Worm (Caenorhabditis elegans) whole organism, young adult: ENCODE measurements around the gene ric-8.

ENCODE experiments used
- B0019.2 ChIP-seq: fragments of 200-800 bp; sonication (Bioruptor generic); conservative IDR thresholded peaks from 2 replicates; pipeline ENCODE4 v1.3.6; 2022; ENCODE audit warnings: missing genetic modification reagents, missing genetic modification characterization, missing compliant biosample characterization
- B0035.1 ChIP-seq: sonication (generic microtip); optimal IDR thresholded peaks from 2 replicates; lab custom pipeline; 2016; ENCODE audit warnings: missing genetic modification characterization, mild to moderate bottlenecking, missing compliant biosample characterization, missing genotype, missing genetic modification reagents
- C17E4.6 ChIP-seq: fragments of 200-800 bp; sonication (Bioruptor generic); IDR thresholded peaks from 2 replicates; pipeline ENCODE4 v1.3.6; 2022; ENCODE audit warnings: missing genetic modification reagents, missing genetic modification characterization, missing compliant biosample characterization
- D2030.7 ChIP-seq: fragments of 200-800 bp; sonication (Bioruptor generic); IDR thresholded peaks from 2 replicates; pipeline ENCODE4 v1.3.6; 2022; ENCODE audit warnings: missing genetic modification reagents, missing genetic modification characterization, missing compliant biosample characterization
- F22D6.2 ChIP-seq: sonication (generic microtip); optimal IDR thresholded peaks from 2 replicates; lab custom pipeline; 2016; ENCODE audit warnings: mild to moderate bottlenecking, missing genetic modification characterization, missing compliant biosample characterization
- F33H1.4 ChIP-seq: fragments of 200-800 bp; sonication (Bioruptor generic); IDR thresholded peaks from 2 replicates; pipeline ENCODE4 v1.3.6; 2022; ENCODE audit warnings: missing genetic modification reagents, missing genetic modification characterization, missing compliant biosample characterization
- F37B4.10 ChIP-seq: fragments of 200-800 bp; sonication (Bioruptor generic); IDR thresholded peaks from 2 replicates; pipeline ENCODE4 v1.3.6; 2022; ENCODE audit warnings: missing genetic modification characterization, missing compliant biosample characterization
- K11D2.4 ChIP-seq: fragments of 200-800 bp; sonication (Bioruptor generic); IDR thresholded peaks from 2 replicates; pipeline ENCODE4 v1.3.6; 2022; ENCODE audit warnings: missing genetic modification reagents, missing genetic modification characterization, missing compliant biosample characterization
- T07F8.4 ChIP-seq: sonication (generic microtip); optimal IDR thresholded peaks from 2 replicates; lab custom pipeline; 2016; ENCODE audit warnings: mild to moderate bottlenecking, missing genetic modification characterization, moderate library complexity, missing compliant biosample characterization
- Y53G8AR.9 ChIP-seq: fragments of 200-800 bp; sonication (Bioruptor generic); conservative IDR thresholded peaks from 2 replicates; pipeline ENCODE4 v1.3.6; 2022; ENCODE audit warnings: missing genetic modification reagents, missing genetic modification characterization, missing compliant biosample characterization
- Y95B8A.8 ChIP-seq: fragments of 200-800 bp; sonication (Bioruptor generic); IDR thresholded peaks from 2 replicates; pipeline ENCODE4 v1.3.6; 2022; ENCODE audit warnings: missing genetic modification reagents, missing genetic modification characterization, missing compliant biosample characterization
- ama-1 ChIP-seq, 3 experiments: fragments of 150-350 bp in 1 of 3; sonication (generic microtip) in 2 of 3; optimal IDR thresholded peaks; 2 replicates each; lab custom pipeline; 2014 to 2018; ENCODE audit warnings: missing biosample characterization in 2 of 3, missing genetic modification characterization in 2 of 3, missing genetic modification reagents in 2 of 3
- atf-7 ChIP-seq: sonication (generic microtip); optimal IDR thresholded peaks from 2 replicates; lab custom pipeline; 2017; ENCODE audit warnings: mild to moderate bottlenecking, missing genetic modification characterization, missing compliant biosample characterization
- athp-1 ChIP-seq: sonication (generic microtip); optimal IDR thresholded peaks from 2 replicates; lab custom pipeline; 2017; ENCODE audit warnings: mild to moderate bottlenecking, missing genetic modification characterization, missing compliant biosample characterization
- attf-3 ChIP-seq: fragments of 200-800 bp; sonication (Bioruptor generic); conservative IDR thresholded peaks from 2 replicates; pipeline ENCODE4 v1.3.6; 2022; ENCODE audit warnings: missing genetic modification reagents, missing genetic modification characterization, missing compliant biosample characterization
- cebp-2 ChIP-seq: fragments of 200-800 bp; sonication (Bioruptor generic); IDR thresholded peaks from 2 replicates; pipeline ENCODE4 v1.3.6; 2022; ENCODE audit warnings: missing genetic modification characterization, missing compliant biosample characterization
- chd-7 ChIP-seq: sonication (generic microtip); optimal IDR thresholded peaks from 2 replicates; lab custom pipeline; 2016; ENCODE audit warnings: mild to moderate bottlenecking, missing genetic modification characterization, moderate library complexity, missing compliant biosample characterization
- egl-18 ChIP-seq: fragments of 200-800 bp; sonication (Bioruptor generic); IDR thresholded peaks from 2 replicates; pipeline ENCODE4 v1.3.6; 2022; ENCODE audit warnings: missing genetic modification reagents, missing genetic modification characterization, missing compliant biosample characterization
- egl-44 ChIP-seq: fragments of 200-800 bp; sonication (Bioruptor generic); IDR thresholded peaks from 2 replicates; pipeline ENCODE4 v1.3.6; 2022; ENCODE audit warnings: missing genetic modification reagents, missing genetic modification characterization, missing compliant biosample characterization
- egrh-3 ChIP-seq: fragments of 200-800 bp; sonication (Bioruptor generic); IDR thresholded peaks from 2 replicates; pipeline ENCODE4 v1.3.6; 2022; ENCODE audit warnings: missing genetic modification reagents, missing genetic modification characterization, missing compliant biosample characterization
- fkh-3 ChIP-seq: sonication (generic microtip); optimal IDR thresholded peaks from 2 replicates; lab custom pipeline; 2016; ENCODE audit warnings: mild to moderate bottlenecking, missing genetic modification characterization, missing compliant biosample characterization
- hmg-1.2 ChIP-seq: fragments of 200-800 bp; sonication (Bioruptor generic); IDR thresholded peaks from 2 replicates; pipeline ENCODE4 v1.3.6; 2022; ENCODE audit warnings: missing genetic modification reagents, missing genetic modification characterization, missing compliant biosample characterization
- hsf-1 ChIP-seq: fragments of 200-800 bp; sonication (Bioruptor generic); IDR thresholded peaks from 2 replicates; pipeline ENCODE4 v1.3.6; 2022; ENCODE audit warnings: missing genetic modification reagents, missing genetic modification characterization, missing compliant biosample characterization
- let-607 ChIP-seq, 2 experiments: fragments of 200-800 bp in 1 of 2; sonication (Bioruptor generic) in 1 of 2; sonication (generic microtip) in 1 of 2; optimal IDR thresholded peaks; 2 replicates each; lab custom pipeline; 2016 to 2018; ENCODE audit warnings: mild to moderate bottlenecking in 2 of 2, missing compliant biosample characterization in 2 of 2, missing genetic modification characterization in 2 of 2, moderate library complexity in 2 of 2, missing genotype in 1 of 2
- lsl-1 ChIP-seq: fragments of 200-800 bp; sonication (Bioruptor generic); optimal IDR thresholded peaks from 2 replicates; lab custom pipeline; 2018; ENCODE audit warnings: mild to moderate bottlenecking, missing genetic modification characterization, moderate library complexity, missing compliant biosample characterization
- madf-10 ChIP-seq: sonication (generic microtip); optimal IDR thresholded peaks from 2 replicates; lab custom pipeline; 2016; ENCODE audit warnings: mild to moderate bottlenecking, missing genetic modification characterization, missing compliant biosample characterization
- madf-8 ChIP-seq: fragments of 200-800 bp; sonication (Bioruptor generic); conservative IDR thresholded peaks from 2 replicates; pipeline ENCODE4 v1.3.6; 2022; ENCODE audit warnings: missing genetic modification reagents, missing genetic modification characterization, missing compliant biosample characterization
- mcd-1 ChIP-seq: fragments of 200-800 bp; sonication (Bioruptor generic); IDR thresholded peaks from 2 replicates; pipeline ENCODE4 v1.3.6; 2022; ENCODE audit warnings: missing genetic modification reagents, missing genetic modification characterization, missing compliant biosample characterization
- mel-28 ChIP-seq: sonication (generic microtip); optimal IDR thresholded peaks from 2 replicates; lab custom pipeline; 2016; ENCODE audit warnings: borderline replicate concordance, mild to moderate bottlenecking, missing genetic modification characterization, missing compliant biosample characterization
- mxl-1 ChIP-seq: sonication (generic microtip); optimal IDR thresholded peaks from 2 replicates; lab custom pipeline; 2016; ENCODE audit warnings: missing genetic modification characterization, missing compliant biosample characterization
- nhr-120 ChIP-seq: fragments of 200-800 bp; sonication (Bioruptor generic); IDR thresholded peaks from 2 replicates; pipeline ENCODE4 v1.3.6; 2022; ENCODE audit warnings: missing genetic modification characterization, missing compliant biosample characterization
- nhr-90 ChIP-seq: sonication (generic microtip); optimal IDR thresholded peaks from 2 replicates; lab custom pipeline; 2016; ENCODE audit warnings: missing genotype, mild to moderate bottlenecking, missing genetic modification characterization, missing compliant biosample characterization
- pbrm-1 ChIP-seq: fragments of 200-800 bp; sonication (Bioruptor generic); IDR thresholded peaks from 2 replicates; pipeline ENCODE4 v1.3.6; 2022; ENCODE audit warnings: missing genetic modification reagents, missing genetic modification characterization, missing compliant biosample characterization
- rec-8 ChIP-seq, 2 experiments: sonication (generic microtip); optimal IDR thresholded peaks; 2 replicates each; lab custom pipeline; 2016; ENCODE audit warnings: mild to moderate bottlenecking in 2 of 2, missing genetic modification characterization in 2 of 2, missing genetic modification reagents in 2 of 2, missing genotype in 2 of 2, missing biosample characterization in 1 of 2, missing compliant biosample characterization in 1 of 2, moderate library complexity in 1 of 2
- rpc-1 ChIP-seq, 2 experiments: fragments of 150-350 bp in 1 of 2; sonication (generic microtip) in 1 of 2; optimal IDR thresholded peaks; 2 replicates each; lab custom pipeline; 2014 to 2018; ENCODE audit warnings: missing biosample characterization in 1 of 2, missing genetic modification characterization in 1 of 2, missing genetic modification reagents in 1 of 2, missing genotype in 1 of 2
- sea-2 ChIP-seq: fragments of 200-800 bp; sonication (Bioruptor generic); IDR thresholded peaks from 2 replicates; pipeline ENCODE4 v1.3.6; 2022; ENCODE audit warnings: missing genetic modification characterization, missing compliant biosample characterization
- somi-1 ChIP-seq: fragments of 200-800 bp; sonication (Bioruptor generic); optimal IDR thresholded peaks from 2 replicates; lab custom pipeline; 2018; ENCODE audit warnings: mild to moderate bottlenecking, missing genetic modification characterization, missing compliant biosample characterization
- sptf-2 ChIP-seq: fragments of 200-800 bp; sonication (Bioruptor generic); optimal IDR thresholded peaks from 2 replicates; lab custom pipeline; 2018; ENCODE audit warnings: mild to moderate bottlenecking, missing genetic modification characterization, missing compliant biosample characterization
- tbp1 ChIP-seq: fragments of 200-800 bp; sonication (Bioruptor generic); optimal IDR thresholded peaks from 2 replicates; lab custom pipeline; 2018; ENCODE audit warnings: mild to moderate bottlenecking, missing genetic modification characterization, missing compliant biosample characterization
- xnd-1 ChIP-seq: sonication (generic microtip); optimal IDR thresholded peaks from 2 replicates; lab custom pipeline; 2016; ENCODE audit warnings: missing genotype, missing genetic modification reagents, missing genetic modification characterization, missing compliant biosample characterization
- zfh-2 ChIP-seq: fragments of 200-800 bp; sonication (Bioruptor generic); conservative IDR thresholded peaks from 2 replicates; pipeline ENCODE4 v1.3.6; 2022; ENCODE audit warnings: missing genetic modification reagents, missing genetic modification characterization, missing compliant biosample characterization
- ztf-26 ChIP-seq: sonication (generic microtip); optimal IDR thresholded peaks from 2 replicates; lab custom pipeline; 2017; ENCODE audit warnings: missing genetic modification characterization, missing compliant biosample characterization

ric-8 gene

ce11 chrIV:2602862-2603189 is 39.9 kb upstream of the ric-8 start:
- peak; percentile 11; the same call in 1 of the 2 replicates for TF ChIP-seq sea-2 (GFP tag; lab: Robert Waterston, UW)
- TF ChIP-seq T07F8.4 (tag; lab: Kevin White, UChicago), result no peak
- no peak for TF ChIP-seq madf-10 (tag; lab: Kevin White, UChicago)
- TF ChIP-seq Y53G8AR.9 (GFP tag; lab: Robert Waterston, UW), result no peak
- no peak for TF ChIP-seq K11D2.4
- no peak for TF ChIP-seq F22D6.2
- TF ChIP-seq zfh-2 (GFP tag; lab: Robert Waterston, UW), result peak; percentile 84
- no peak for TF ChIP-seq somi-1
- TF ChIP-seq Y95B8A.8 (GFP tag; lab: Robert Waterston, UW), result 0 out of 2 replicates have a peak, but pooled peaks have one; percentile 17
- 0 out of 2 replicates have a peak, but pooled peaks have one; percentile 14 for TF ChIP-seq egl-44 (GFP tag; lab: Robert Waterston, UW)
- no peak for TF ChIP-seq cebp-2
- no peak for TF ChIP-seq nhr-90
- TF ChIP-seq rec-8 (tag; optimal IDR thresholded peaks at IDR 0.05; lab: Kevin White, UChicago), result no peak
- no peak for TF ChIP-seq atf-7 (tag; lab: Kevin White, UChicago)
- TF ChIP-seq mcd-1, result peak; percentile 46; the same call in 1 of the 2 replicates
- no peak for TF ChIP-seq mel-28 (tag; lab: Kevin White, UChicago)
- no peak for TF ChIP-seq hmg-1.2 (GFP tag; lab: Robert Waterston, UW)
- TF ChIP-seq mxl-1 (tag; lab: Kevin White, UChicago), result no peak
- TF ChIP-seq chd-7 (tag; lab: Kevin White, UChicago), result peak; percentile 77
- no peak for TF ChIP-seq C17E4.6
- TF ChIP-seq sptf-2 (GFP tag; lab: Kevin White, UChicago), result peak; percentile 32
- TF ChIP-seq madf-8 (GFP tag; lab: Robert Waterston, UW), result 0 out of 2 replicates have a peak, but pooled peaks have one; percentile 8
- TF ChIP-seq egrh-3 (GFP tag; lab: Robert Waterston, UW), result peak; percentile 45; the same call in 1 of the 2 replicates
- peak; percentile 39 for TF ChIP-seq F33H1.4 (GFP tag; lab: Robert Waterston, UW)
- TF ChIP-seq nhr-120, result peak; percentile 78; the same call in 1 of the 2 replicates
- peak; percentile 21 for TF ChIP-seq athp-1 (tag; lab: Kevin White, UChicago)
- no peak for TF ChIP-seq ztf-26
- no peak for TF ChIP-seq F37B4.10 (GFP tag; lab: Robert Waterston, UW)
- peak; percentile 47 for TF ChIP-seq tbp1 (GFP tag; lab: Kevin White, UChicago)
- TF ChIP-seq let-607 (tag; optimal IDR thresholded peaks at IDR 0.05; lab: Kevin White, UChicago), result peak in 1 of 2 experiments; percentile 11
- 0 out of 2 replicates have a peak, but pooled peaks have one; percentile 23 for TF ChIP-seq hsf-1 (GFP tag; lab: Robert Waterston, UW)
- TF ChIP-seq xnd-1 (tag; lab: Kevin White, UChicago), result no peak
- no peak for TF ChIP-seq egl-18 (GFP tag; lab: Robert Waterston, UW)
- no peak for TF ChIP-seq rpc-1 (optimal IDR thresholded peaks at IDR 0.05; lab: Kevin White, UChicago)
- peak; percentile 24 for TF ChIP-seq rpc-1 (tag; optimal IDR thresholded peaks at IDR 0.05; lab: Kevin White, UChicago)
- TF ChIP-seq B0019.2 (GFP tag; lab: Robert Waterston, UW), result no peak
- TF ChIP-seq lsl-1, result no peak
- no peak for TF ChIP-seq fkh-3 (tag; lab: Kevin White, UChicago)
- TF ChIP-seq B0035.1 (tag; lab: Kevin White, UChicago), result no peak
- TF ChIP-seq ama-1 (optimal IDR thresholded peaks at IDR 0.05; lab: Kevin White, UChicago), result no peak
- TF ChIP-seq ama-1 (GFP tag; optimal IDR thresholded peaks at IDR 0.05; lab: Kevin White, UChicago), result no peak
- peak; percentile 49; the same call in 1 of the 2 replicates for TF ChIP-seq attf-3 (GFP tag; lab: Robert Waterston, UW)
- peak; percentile 51; the same call in 1 of the 2 replicates for TF ChIP-seq D2030.7
- TF ChIP-seq pbrm-1 (GFP tag; lab: Robert Waterston, UW), result peak; percentile 51; the same call in 1 of the 2 replicates
